Fruit fly (Drosophila melanogaster): ENCODE results near the gene PK2-R1.

PK2-R1 gene

DNA sequence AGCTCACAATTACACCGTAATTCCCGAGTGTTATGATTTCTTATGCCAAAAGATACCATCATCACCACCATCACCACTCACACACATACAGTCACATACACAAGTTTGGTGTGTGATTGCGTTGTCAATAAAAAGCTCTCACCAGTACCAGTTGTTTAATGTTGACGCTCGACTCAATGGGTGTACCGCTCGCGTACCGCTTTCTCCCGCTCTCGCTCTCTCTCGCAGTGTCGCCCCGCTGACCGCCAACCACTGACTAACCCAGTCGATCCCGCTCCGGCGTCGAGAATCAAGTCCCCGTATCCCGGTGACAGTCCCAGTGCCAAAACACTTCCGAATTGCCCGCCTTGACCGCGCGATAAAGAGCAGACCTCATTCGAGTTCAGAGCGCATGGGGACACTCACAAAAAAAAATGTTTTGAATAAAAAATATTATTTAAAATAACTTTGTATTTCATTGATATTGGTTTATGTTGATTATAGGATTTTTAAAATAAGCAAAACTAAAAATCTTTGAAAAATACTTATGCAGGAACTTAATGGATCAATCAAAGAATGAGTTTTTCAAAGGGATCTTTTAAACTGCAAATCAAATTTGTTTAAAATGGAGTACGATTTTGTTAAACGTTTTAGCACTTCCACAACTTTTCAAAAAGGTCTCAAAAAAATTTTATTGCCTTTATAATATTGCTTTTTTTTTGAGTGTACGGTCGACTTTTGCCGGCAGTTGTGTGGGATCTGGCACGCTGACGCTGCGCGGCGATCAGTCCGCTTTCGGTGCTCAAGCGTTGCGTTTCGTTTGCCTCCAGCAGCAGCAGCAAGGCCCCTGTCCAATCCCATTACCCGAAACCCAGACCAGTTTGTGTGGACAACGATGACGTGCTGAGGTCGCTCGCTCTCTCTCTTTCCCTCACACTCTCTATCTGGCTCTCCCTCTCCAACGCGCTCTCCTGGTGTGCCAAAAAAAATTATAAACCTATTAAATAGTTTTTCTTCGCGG, 26.3 kb downstream of the PK2-R1 start, which contains the start of gene Dic1 (continued):
- peak; percentile 98 for TF ChIP-seq dmrt99B (tag; optimal IDR thresholded peaks at IDR 0.05)
- TF ChIP-seq CG7987 (GFP tag; optimal IDR thresholded peaks at IDR 0.05) = peak; percentile 75
- TF ChIP-seq da (GFP tag; optimal IDR thresholded peaks at IDR 0.05) = peak; percentile 77
- TF ChIP-seq Rx (GFP tag; IDR thresholded peaks at IDR 0.05) = peak; percentile 73
- TF ChIP-seq sqz (GFP tag; optimal IDR thresholded peaks at IDR 0.05) = peak; percentile 96
- TF ChIP-seq CG6272 (GFP tag; IDR thresholded peaks at IDR 0.05) = peak; percentile 85
- peak; percentile 69 for TF ChIP-seq Ravus (GFP tag; IDR thresholded peaks at IDR 0.05)
- peak; percentile 95 for TF ChIP-seq D19A (tag; optimal IDR thresholded peaks at IDR 0.05)
- peak; percentile 96 for TF ChIP-seq Ptx1 (GFP tag; IDR thresholded peaks at IDR 0.05)
- TF ChIP-seq CG18476 (GFP tag; optimal IDR thresholded peaks at IDR 0.05) = peak; percentile 95
- TF ChIP-seq CG8290 (GFP tag; optimal IDR thresholded peaks at IDR 0.05) = peak; percentile 75
- peak in 1 of 2 experiments; percentile 74 for TF ChIP-seq CG8290 (tag; optimal IDR thresholded peaks at IDR 0.05)
- TF ChIP-seq ERR (GFP tag; optimal IDR thresholded peaks at IDR 0.05) = peak; percentile 32
- peak; percentile 57 for TF ChIP-seq CG11696 (GFP tag; IDR thresholded peaks at IDR 0.05)
- peak; percentile 82 for TF ChIP-seq repo (GFP tag; optimal IDR thresholded peaks at IDR 0.05)
- TF ChIP-seq emc (GFP tag; optimal IDR thresholded peaks at IDR 0.05) = peak; percentile 84
- TF ChIP-seq Dad (GFP tag; optimal IDR thresholded peaks at IDR 0.05) = peak; percentile 83
- TF ChIP-seq CG11093 (GFP tag; IDR thresholded peaks at IDR 0.05) = peak; percentile 90
- TF ChIP-seq phol (tag; optimal IDR thresholded peaks at IDR 0.05) = peak; percentile 98
- peak; percentile 89 for TF ChIP-seq sob (GFP tag; IDR thresholded peaks at IDR 0.05)
- TF ChIP-seq pb (GFP tag; optimal IDR thresholded peaks at IDR 0.05) = peak; percentile 80
- peak; percentile 90; the same call in 3 of the 4 replicates for TF ChIP-seq chinmo (GFP tag; IDR thresholded peaks at IDR 0.05; ENCODE audit: partially characterized antibody)
- TF ChIP-seq ab (GFP tag; optimal IDR thresholded peaks at IDR 0.05) = peak; percentile 84
- TF ChIP-seq Fer2 (tag; optimal IDR thresholded peaks at IDR 0.05) = peak; percentile 95
- peak; percentile 89 for TF ChIP-seq CG2202 (tag; optimal IDR thresholded peaks at IDR 0.05)
- TF ChIP-seq CG17802 (tag; optimal IDR thresholded peaks at IDR 0.05) = peak; percentile 82
- TF ChIP-seq nerfin-2 (GFP tag; IDR thresholded peaks at IDR 0.05; ENCODE audit: partially characterized antibody) = no peak
- peak; percentile 89 for TF ChIP-seq CG10431 (GFP tag; optimal IDR thresholded peaks at IDR 0.05)
- peak; percentile 88 for TF ChIP-seq CG34422 (GFP tag; IDR thresholded peaks at IDR 0.05)
- TF ChIP-seq Spps (tag; optimal IDR thresholded peaks at IDR 0.05) = peak; percentile 97
- TF ChIP-seq CG11560 (tag; IDR thresholded peaks at IDR 0.05) = peak; percentile 85
- peak; percentile 66 for TF ChIP-seq p53 (GFP tag; optimal IDR thresholded peaks at IDR 0.05)
- TF ChIP-seq jumu (GFP tag; optimal IDR thresholded peaks at IDR 0.05) = peak; percentile 83
- peak; percentile 80 for TF ChIP-seq CG7928 (GFP tag; optimal IDR thresholded peaks at IDR 0.05)
- TF ChIP-seq CG2712 (tag; optimal IDR thresholded peaks at IDR 0.05) = peak; percentile 96
- TF ChIP-seq CG5180 (GFP tag; optimal IDR thresholded peaks at IDR 0.05) = peak; percentile 92
- TF ChIP-seq fru (optimal IDR thresholded peaks at IDR 0.05) = no peak
- peak; percentile 92 for TF ChIP-seq Atf-2 (GFP tag; optimal IDR thresholded peaks at IDR 0.05)
- TF ChIP-seq CG5953 (GFP tag; IDR thresholded peaks at IDR 0.05) = peak; percentile 74
- TF ChIP-seq cad (GFP tag; optimal IDR thresholded peaks at IDR 0.05) = no peak
- TF ChIP-seq CG7745 (tag; optimal IDR thresholded peaks at IDR 0.05) = no peak
- peak; percentile 99 for TF ChIP-seq CG7556 (GFP tag; optimal IDR thresholded peaks at IDR 0.05)
- peak; percentile 90 for TF ChIP-seq dmrt11E (tag; optimal IDR thresholded peaks at IDR 0.05)
- peak; percentile 85 for TF ChIP-seq Mes4 (GFP tag; optimal IDR thresholded peaks at IDR 0.05)
- peak; percentile 45 to 76 for TF ChIP-seq insv (GFP tag; optimal IDR thresholded peaks at IDR 0.05)
- TF ChIP-seq Trl (optimal IDR thresholded peaks at IDR 0.05) = peak; percentile 74 to 86
- peak; percentile 80 for TF ChIP-seq Trl (GFP tag; optimal IDR thresholded peaks at IDR 0.05)
- TF ChIP-seq Ets97D (GFP tag; optimal IDR thresholded peaks at IDR 0.05) = peak; percentile 65
- TF ChIP-seq Lhr (GFP tag; optimal IDR thresholded peaks at IDR 0.05) = peak; percentile 79

Data from whole organism, embryonic.